Fruit fly (Drosophila melanogaster): ENCODE measurements around the gene CG31800.

- no peak for TF ChIP-seq Abd-B (GFP tag; optimal IDR thresholded peaks at IDR 0.05)
- no peak for TF ChIP-seq brk (GFP tag; optimal IDR thresholded peaks at IDR 0.05)
- TF ChIP-seq usp (GFP tag; optimal IDR thresholded peaks at IDR 0.05): no peak
- TF ChIP-seq N (GFP tag; optimal IDR thresholded peaks at IDR 0.05): no peak
- TF ChIP-seq psq (GFP tag; optimal IDR thresholded peaks at IDR 0.05): no peak
- TF ChIP-seq h (GFP tag; optimal IDR thresholded peaks at IDR 0.05): no peak
- TF ChIP-seq CrebA (GFP tag; optimal IDR thresholded peaks at IDR 0.05; ENCODE audit: borderline replicate concordance): no peak
These were observed 21.5 kb downstream of the CG31800 start for dm6 chr2L:19012776-19013328.

All from whole organism, wandering third instar larva.